Worm (Caenorhabditis elegans): ENCODE data around the gene C04A11.1.

DNA sequence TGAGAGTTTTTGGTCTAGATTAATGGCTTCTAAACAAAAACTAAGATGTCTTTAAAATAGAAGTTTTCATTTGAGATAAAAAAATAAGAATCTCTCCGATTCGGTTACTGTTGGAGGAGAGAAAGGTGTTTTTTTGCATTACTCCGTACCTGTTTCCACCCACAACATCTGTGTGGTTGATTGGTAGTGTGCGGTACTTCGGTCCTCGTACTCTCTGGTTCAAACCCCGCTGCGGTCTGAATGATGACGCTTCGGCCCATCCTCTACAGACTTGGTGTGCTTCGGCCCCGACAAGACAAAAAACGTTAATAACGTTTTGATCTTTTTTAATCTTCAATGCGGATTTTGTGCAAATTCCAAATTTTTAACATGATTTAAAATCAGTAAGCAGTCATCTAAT is 37.2 kb downstream of the C04A11.1 start:
- TF ChIP-seq cog-1 (tag; optimal IDR thresholded peaks at IDR 0.05) = no peak
- TF ChIP-seq T22C8.4 (GFP tag; IDR thresholded peaks at IDR 0.05) = no peak
- TF ChIP-seq klf-2 (GFP tag; conservative IDR thresholded peaks at IDR 0.05) = no peak
- TF ChIP-seq ref-1 (GFP tag; conservative IDR thresholded peaks at IDR 0.05) = no peak

Measured in whole organism, midembryonic.